Fruit fly (Drosophila melanogaster) whole organism, embryonic: ENCODE results near the gene ssp5.

ENCODE experiments used
- CG10431 ChIP-seq: fragments of 200-800 bp; sonication (Bioruptor generic); optimal IDR thresholded peaks from 3 replicates; lab custom pipeline; 2018; ENCODE audit warnings: missing biosample characterization, mild to moderate bottlenecking, missing genetic modification characterization
- CG10959 ChIP-seq: fragments of 200-800 bp; sonication (Bioruptor generic); IDR thresholded peaks from 2 replicates; pipeline ENCODE4 v1.3.6; 2022; ENCODE audit warnings: missing biosample characterization, missing genetic modification characterization
- CG11093 ChIP-seq: fragments of 200-800 bp; sonication (Bioruptor generic); IDR thresholded peaks from 3 replicates; pipeline ENCODE4 v1.3.6; 2022; ENCODE audit warnings: missing biosample characterization, missing genetic modification characterization
- CG11456 ChIP-seq: fragments of 200-800 bp; sonication (Bioruptor generic); IDR thresholded peaks from 3 replicates; pipeline ENCODE4 v1.3.6; 2022; ENCODE audit warnings: missing biosample characterization, missing genetic modification characterization
- CG12071 ChIP-seq: fragments of 200-800 bp; sonication (Bioruptor generic); optimal IDR thresholded peaks from 3 replicates; lab custom pipeline; 2018; ENCODE audit warnings: missing biosample characterization, mild to moderate bottlenecking, missing genetic modification characterization
- CG17359 ChIP-seq: fragments of 200-800 bp; sonication (Bioruptor generic); optimal IDR thresholded peaks from 3 replicates; lab custom pipeline; 2018; ENCODE audit warnings: missing biosample characterization, mild to moderate bottlenecking, missing genetic modification characterization, moderate library complexity
- CG17612 ChIP-seq: fragments of 200-800 bp; sonication (Bioruptor generic); IDR thresholded peaks from 2 replicates; pipeline ENCODE4 v1.3.6; 2022; ENCODE audit warnings: missing biosample characterization, missing genetic modification characterization
- CG17912 ChIP-seq: fragments of 200-800 bp; sonication (Bioruptor generic); optimal IDR thresholded peaks from 2 replicates; lab custom pipeline; 2018; ENCODE audit warnings: missing biosample characterization, mild to moderate bottlenecking, missing genetic modification characterization
- CG18011 ChIP-seq: fragments of 200-800 bp; sonication (Bioruptor generic); optimal IDR thresholded peaks from 2 replicates; lab custom pipeline; 2017; ENCODE audit warnings: missing biosample characterization, missing genetic modification characterization, mild to moderate bottlenecking, moderate library complexity, missing genotype
- CG2116 ChIP-seq: fragments of 200-800 bp; sonication (Bioruptor generic); optimal IDR thresholded peaks from 3 replicates; lab custom pipeline; 2018; ENCODE audit warnings: missing biosample characterization, mild to moderate bottlenecking, missing genetic modification characterization
- CG3065 ChIP-seq: fragments of 200-800 bp; sonication (Bioruptor generic); optimal IDR thresholded peaks from 2 replicates; lab custom pipeline; 2016; ENCODE audit warnings: missing biosample characterization, missing genetic modification characterization
- CG4617 ChIP-seq: fragments of 200-800 bp; sonication (Bioruptor generic); optimal IDR thresholded peaks from 3 replicates; lab custom pipeline; 2016; ENCODE audit warnings: missing biosample characterization, missing genetic modification characterization, borderline replicate concordance
- CG4707 ChIP-seq: fragments of 200-800 bp; sonication (Bioruptor generic); optimal IDR thresholded peaks from 2 replicates; lab custom pipeline; 2018; ENCODE audit warnings: missing biosample characterization, mild to moderate bottlenecking, missing genetic modification characterization, moderate library complexity
- D19B ChIP-seq: fragments of 200-800 bp; sonication (Bioruptor generic); optimal IDR thresholded peaks from 2 replicates; lab custom pipeline; 2017; ENCODE audit warnings: missing biosample characterization, mild to moderate bottlenecking, missing genetic modification characterization
- Dbx ChIP-seq: fragments of 200-800 bp; sonication (Bioruptor generic); IDR thresholded peaks from 3 replicates; pipeline ENCODE4 v1.3.6; 2022; ENCODE audit warnings: missing biosample characterization, missing genetic modification characterization
- Drgx ChIP-seq: fragments of 200-800 bp; sonication (Bioruptor generic); IDR thresholded peaks from 2 replicates; pipeline ENCODE4 v1.3.6; 2022; ENCODE audit warnings: missing biosample characterization, missing genetic modification characterization
- Ets97D ChIP-seq: fragments of 200-800 bp; sonication (Bioruptor generic); optimal IDR thresholded peaks from 3 replicates; lab custom pipeline; 2016; ENCODE audit warnings: missing biosample characterization, missing genetic modification characterization
- Hmr ChIP-seq: fragments of 200-800 bp; sonication (Bioruptor generic); optimal IDR thresholded peaks from 3 replicates; lab custom pipeline; 2017; ENCODE audit warnings: mild to moderate bottlenecking, missing biosample characterization, missing genetic modification reagents, missing genetic modification characterization
- Hmx ChIP-seq: fragments of 200-800 bp; sonication (Bioruptor generic); optimal IDR thresholded peaks from 2 replicates; lab custom pipeline; 2016; ENCODE audit warnings: missing biosample characterization, missing genetic modification characterization
- Hr3 ChIP-seq: fragments of 200-800 bp; sonication (Bioruptor generic); optimal IDR thresholded peaks from 3 replicates; lab custom pipeline; 2016; ENCODE audit warnings: missing biosample characterization, missing genetic modification characterization
- Hr51 ChIP-seq, 2 experiments: fragments of 200-800 bp; sonication (Bioruptor generic); optimal IDR thresholded peaks; 2 replicates in 1 of 2; 3 replicates in 1 of 2; lab custom pipeline; 2016 to 2018; ENCODE audit warnings: missing biosample characterization in 2 of 2, missing genetic modification characterization in 2 of 2, mild to moderate bottlenecking in 1 of 2, moderate library complexity in 1 of 2
- MBD-R2 ChIP-seq: fragments of 200-800 bp; sonication (Bioruptor generic); IDR thresholded peaks from 2 replicates; pipeline ENCODE4 v1.3.6; 2022; ENCODE audit warnings: missing biosample characterization, missing genetic modification characterization
- Side ChIP-seq: fragments of 200-800 bp; sonication (Bioruptor generic); optimal IDR thresholded peaks from 2 replicates; lab custom pipeline; 2016; ENCODE audit warnings: missing biosample characterization, missing genetic modification characterization
- Sin3A ChIP-seq: fragments of >200 bp; optimal IDR thresholded peaks from 2 replicates; lab custom pipeline; 2018
- Tbp ChIP-seq: fragments of >200 bp; optimal IDR thresholded peaks from 2 replicates; lab custom pipeline; 2018; ENCODE audit warnings: missing biosample characterization, missing genetic modification characterization
- YL-1 ChIP-seq: fragments of 200-800 bp; sonication (Bioruptor generic); optimal IDR thresholded peaks from 3 replicates; lab custom pipeline; 2017; ENCODE audit warnings: missing biosample characterization, mild to moderate bottlenecking, missing genetic modification characterization
- al ChIP-seq: fragments of 200-800 bp; sonication (Bioruptor generic); IDR thresholded peaks from 2 replicates; pipeline ENCODE4 v1.3.6; 2022; ENCODE audit warnings: missing biosample characterization, missing genetic modification characterization
- bcd ChIP-seq: fragments of 200-800 bp; sonication (Bioruptor generic); optimal IDR thresholded peaks from 2 replicates; lab custom pipeline; 2017; ENCODE audit warnings: missing biosample characterization, mild to moderate bottlenecking, missing genetic modification characterization
- br ChIP-seq: fragments of >200 bp; optimal IDR thresholded peaks from 2 replicates; lab custom pipeline; 2017
- btn ChIP-seq: fragments of 200-800 bp; sonication (Bioruptor generic); optimal IDR thresholded peaks from 2 replicates; lab custom pipeline; 2016; ENCODE audit warnings: missing biosample characterization, missing genetic modification characterization
- cad ChIP-seq: fragments of >200 bp; optimal IDR thresholded peaks from 2 replicates; lab custom pipeline; 2017; ENCODE audit warnings: missing biosample characterization, missing genetic modification characterization
- chinmo ChIP-seq: fragments of 200-800 bp; sonication (Bioruptor generic); IDR thresholded peaks from 4 replicates; pipeline ENCODE4 v1.3.6; 2022; ENCODE audit warnings: missing biosample characterization, missing genetic modification characterization; ENCODE audit not compliant: partially characterized antibody
- ci ChIP-seq: fragments of 200-800 bp; sonication (Bioruptor generic); IDR thresholded peaks from 3 replicates; pipeline ENCODE4 v1.3.6; 2022; ENCODE audit warnings: missing biosample characterization, missing genetic modification characterization
- crc ChIP-seq: fragments of 200-800 bp; sonication (Bioruptor generic); optimal IDR thresholded peaks from 2 replicates; lab custom pipeline; 2016; ENCODE audit warnings: missing biosample characterization, missing genetic modification characterization
- croc ChIP-seq: fragments of 200-800 bp; sonication (Bioruptor generic); conservative IDR thresholded peaks from 3 replicates; pipeline ENCODE4 v1.3.6; 2022; ENCODE audit warnings: missing biosample characterization, missing genetic modification characterization
- da ChIP-seq: fragments of 200-800 bp; sonication (Bioruptor generic); optimal IDR thresholded peaks from 2 replicates; lab custom pipeline; 2016; ENCODE audit warnings: missing biosample characterization, missing genetic modification characterization
- dm ChIP-seq: fragments of 200-800 bp; sonication (Bioruptor generic); optimal IDR thresholded peaks from 3 replicates; lab custom pipeline; 2016; ENCODE audit warnings: missing biosample characterization, missing genetic modification characterization
- dmrt99B ChIP-seq: fragments of 200-800 bp; sonication (Bioruptor generic); optimal IDR thresholded peaks from 2 replicates; lab custom pipeline; 2018; ENCODE audit warnings: missing biosample characterization, mild to moderate bottlenecking, missing genetic modification characterization, moderate library complexity
- dpn ChIP-seq, 2 experiments: fragments of 200-800 bp; sonication (Bioruptor generic); optimal IDR thresholded peaks; 3 replicates each; lab custom pipeline; 2016; ENCODE audit warnings: missing biosample characterization in 2 of 2, missing genetic modification characterization in 2 of 2
- eyg ChIP-seq: fragments of 200-800 bp; sonication (Bioruptor generic); optimal IDR thresholded peaks from 3 replicates; lab custom pipeline; 2016; ENCODE audit warnings: missing biosample characterization, missing genetic modification characterization
- fd3F ChIP-seq: fragments of 200-800 bp; sonication (Bioruptor generic); optimal IDR thresholded peaks from 2 replicates; lab custom pipeline; 2018; ENCODE audit warnings: missing biosample characterization, mild to moderate bottlenecking, missing genetic modification characterization, moderate library complexity
- gem ChIP-seq: fragments of 200-800 bp; sonication (Bioruptor generic); optimal IDR thresholded peaks from 2 replicates; lab custom pipeline; 2019; ENCODE audit warnings: missing biosample characterization, mild to moderate bottlenecking, missing genetic modification characterization, moderate library complexity
- jumu ChIP-seq: fragments of 200-800 bp; sonication (Bioruptor generic); optimal IDR thresholded peaks from 3 replicates; lab custom pipeline; 2016; ENCODE audit warnings: missing biosample characterization, missing genetic modification characterization
- kni ChIP-seq: fragments of 200-800 bp; sonication (Bioruptor generic); optimal IDR thresholded peaks from 3 replicates; lab custom pipeline; 2017; ENCODE audit warnings: mild to moderate bottlenecking, missing biosample characterization, missing genetic modification reagents, missing genetic modification characterization
- onecut ChIP-seq: fragments of 200-800 bp; sonication (Bioruptor generic); IDR thresholded peaks from 2 replicates; pipeline ENCODE4 v1.3.6; 2022; ENCODE audit warnings: missing biosample characterization, missing genetic modification characterization
- otp ChIP-seq: fragments of 200-800 bp; sonication (Bioruptor generic); IDR thresholded peaks from 3 replicates; pipeline ENCODE4, ENCODE4 v1.3.6; 2022; ENCODE audit warnings: missing biosample characterization, missing genetic modification characterization
- pnt ChIP-seq: fragments of 200-800 bp; sonication (Bioruptor generic); optimal IDR thresholded peaks from 3 replicates; lab custom pipeline; 2016; ENCODE audit warnings: missing biosample characterization, missing genetic modification characterization
- sens ChIP-seq: fragments of 200-800 bp; sonication (Bioruptor generic); peaks from one replicate; lab custom pipeline; 2016; ENCODE audit warnings: missing biosample characterization, missing genetic modification characterization
- tgo ChIP-seq: fragments of 200-800 bp; sonication (Bioruptor generic); IDR thresholded peaks from 3 replicates; pipeline ENCODE4 v1.3.6; 2022; ENCODE audit warnings: missing biosample characterization, missing genetic modification characterization
- tll ChIP-seq, 2 experiments: fragments of 200-800 bp in 1 of 2; fragments of >200 bp in 1 of 2; sonication (Bioruptor generic) in 1 of 2; optimal IDR thresholded peaks; 2 replicates each; lab custom pipeline; 2017 to 2019; ENCODE audit warnings: missing biosample characterization in 2 of 2, missing genetic modification characterization in 2 of 2, mild to moderate bottlenecking in 1 of 2, moderate library complexity in 1 of 2
- vvl ChIP-seq: fragments of 200-800 bp; sonication (Bioruptor generic); IDR thresholded peaks from 2 replicates; pipeline ENCODE4 v1.3.6; 2022; ENCODE audit warnings: missing biosample characterization, missing genetic modification characterization

Gene ssp5

dm6 chr3R:11992934-11993670 is 39.8 kb upstream of the ssp5 start, which contains the start of gene mfas (continued):
- peak; percentile 34 for TF ChIP-seq CG17359
- no peak for TF ChIP-seq D19B (GFP tag; lab: Kevin White, UChicago)
- TF ChIP-seq bcd (GFP tag; lab: Kevin White, UChicago): no peak
- no peak for TF ChIP-seq dpn (GFP tag; optimal IDR thresholded peaks at IDR 0.05; lab: Kevin White, UChicago)
- peak; percentile 80 for TF ChIP-seq vvl (GFP tag; lab: Robert Waterston, UW)
- peak; percentile 39 for TF ChIP-seq kni (GFP tag; lab: Kevin White, UChicago)
- no peak for TF ChIP-seq fd3F (GFP tag; lab: Kevin White, UChicago)
- TF ChIP-seq chinmo (GFP tag; lab: Robert Waterston, UW): peak; percentile 81; the same call in 2 of the 4 replicates
- no peak for TF ChIP-seq pnt (GFP tag; lab: Kevin White, UChicago)
- no peak for TF ChIP-seq jumu (GFP tag; lab: Kevin White, UChicago)
- TF ChIP-seq CG10431 (GFP tag; lab: Kevin White, UChicago): peak; percentile 20
- no peak for TF ChIP-seq CG11456
- TF ChIP-seq CG11093 (GFP tag; lab: Robert Waterston, UW): no peak
- no peak for TF ChIP-seq Hr51 (GFP tag; optimal IDR thresholded peaks at IDR 0.05; lab: Kevin White, UChicago)
- peak; percentile 7 for TF ChIP-seq crc (GFP tag; lab: Kevin White, UChicago)
- no peak for TF ChIP-seq Ets97D
- TF ChIP-seq eyg (GFP tag; lab: Kevin White, UChicago): no peak
- peak; percentile 66 for TF ChIP-seq sens (GFP tag; lab: Kevin White, UChicago)
- TF ChIP-seq Hmr: peak; percentile 21
- peak; percentile 19; the same call in 1 of the 2 replicates for TF ChIP-seq onecut (GFP tag; lab: Robert Waterston, UW)
- no peak for TF ChIP-seq CG3065 (GFP tag; lab: Kevin White, UChicago)
- no peak for TF ChIP-seq Sin3A (lab: Kevin White, UChicago)
- TF ChIP-seq otp (GFP tag; lab: Robert Waterston, UW): 0 out of 3 replicates have a peak, but pooled peaks have one; percentile 27
- TF ChIP-seq gem (tag; lab: Kevin White, UChicago): peak; percentile 28
- TF ChIP-seq tll (GFP tag; optimal IDR thresholded peaks at IDR 0.05; lab: Kevin White, UChicago): no peak
- TF ChIP-seq croc (GFP tag; lab: Robert Waterston, UW): no peak
- TF ChIP-seq dm (GFP tag; lab: Kevin White, UChicago): no peak
- TF ChIP-seq CG17912 (GFP tag; lab: Kevin White, UChicago): peak; percentile 70
- TF ChIP-seq btn (GFP tag; lab: Kevin White, UChicago): no peak
- no peak for TF ChIP-seq Tbp (GFP tag; lab: Kevin White, UChicago)
- no peak for TF ChIP-seq cad
- TF ChIP-seq Hmx (GFP tag; lab: Kevin White, UChicago): no peak
- no peak for TF ChIP-seq CG17612 (GFP tag; lab: Robert Waterston, UW)
- peak; percentile 42; the same call in 1 of the 2 replicates for TF ChIP-seq Drgx (GFP tag; lab: Robert Waterston, UW)
- TF ChIP-seq CG10959 (GFP tag; lab: Robert Waterston, UW): no peak
- no peak for TF ChIP-seq al (GFP tag; lab: Robert Waterston, UW)
- peak; percentile 6 for TF ChIP-seq CG4707 (GFP tag; lab: Kevin White, UChicago)
- no peak for TF ChIP-seq tgo (GFP tag; lab: Robert Waterston, UW)
- TF ChIP-seq Dbx (GFP tag; lab: Robert Waterston, UW): peak; percentile 12; the same call in 1 of the 3 replicates
- TF ChIP-seq CG12071 (GFP tag; lab: Kevin White, UChicago): peak; percentile 56
- no peak for TF ChIP-seq CG4617 (GFP tag; lab: Kevin White, UChicago)
- no peak for TF ChIP-seq YL-1
- TF ChIP-seq dmrt99B: peak; percentile 20
- TF ChIP-seq Side (GFP tag; lab: Kevin White, UChicago): peak; percentile 19
- peak; percentile 54; the same call in 1 of the 3 replicates for TF ChIP-seq ci (GFP tag; lab: Robert Waterston, UW)
- no peak for TF ChIP-seq MBD-R2 (GFP tag; lab: Robert Waterston, UW)
- no peak for TF ChIP-seq CG2116
- no peak for TF ChIP-seq Hr3 (GFP tag; lab: Kevin White, UChicago)
- TF ChIP-seq da: no peak
- no peak for TF ChIP-seq br (lab: Kevin White, UChicago)
- TF ChIP-seq CG18011 (GFP tag; lab: Kevin White, UChicago): no peak
